Worm (Caenorhabditis elegans) whole organism, L4 larva: ENCODE results near the gene Y108G3AL.2.

Experiments
- D1046.2 ChIP-seq: fragments of 200-800 bp; sonication (Bioruptor generic); IDR thresholded peaks from 2 replicates; pipeline ENCODE4 v1.3.6; 2022; ENCODE audit warnings: missing genetic modification characterization, missing compliant biosample characterization
- F10B5.3 ChIP-seq: sonication (generic microtip); optimal IDR thresholded peaks from 2 replicates; lab custom pipeline; 2016; ENCODE audit warnings: mild to moderate bottlenecking, missing genetic modification characterization, missing compliant biosample characterization
- Y5F2A.4 ChIP-seq: fragments of 200-800 bp; sonication (Bioruptor generic); optimal IDR thresholded peaks from 2 replicates; lab custom pipeline; 2018; ENCODE audit warnings: mild to moderate bottlenecking, missing genetic modification characterization, missing compliant biosample characterization
- ZK546.5 ChIP-seq, 2 experiments: sonication (generic microtip); optimal IDR thresholded peaks; 2 replicates each; lab custom pipeline; 2017; ENCODE audit warnings: missing biosample characterization in 2 of 2, missing genetic modification characterization in 2 of 2
- arid-1 ChIP-seq: fragments of 200-800 bp; sonication (Bioruptor generic); conservative IDR thresholded peaks from 2 replicates; pipeline ENCODE4 v1.3.6; 2022; ENCODE audit warnings: missing genetic modification reagents, missing genetic modification characterization, missing compliant biosample characterization
- ceh-20 ChIP-seq: fragments of 200-800 bp; sonication (Bioruptor generic); IDR thresholded peaks from 2 replicates; pipeline ENCODE4 v1.3.6; 2022; ENCODE audit warnings: missing genetic modification reagents, missing genetic modification characterization, missing compliant biosample characterization
- ceh-62 ChIP-seq: sonication (generic microtip); optimal IDR thresholded peaks from 2 replicates; lab custom pipeline; 2017; ENCODE audit warnings: missing biosample characterization, missing genetic modification characterization
- daf-16 ChIP-seq, 3 experiments: sonication (generic microtip); optimal IDR thresholded peaks; 2 replicates each; lab custom pipeline; 2016 to 2017; ENCODE audit warnings: missing genetic modification characterization in 3 of 3, missing genetic modification reagents in 3 of 3, mild to moderate bottlenecking in 2 of 3, missing compliant biosample characterization in 2 of 3, missing biosample characterization in 1 of 3, moderate library complexity in 1 of 3
- daf-19 ChIP-seq: fragments of 200-800 bp; sonication (Bioruptor generic); conservative IDR thresholded peaks from 2 replicates; pipeline ENCODE4 v1.3.6; 2022; ENCODE audit warnings: missing genetic modification characterization, missing compliant biosample characterization
- daf-8 ChIP-seq: fragments of 200-800 bp; sonication (Bioruptor generic); IDR thresholded peaks from 2 replicates; pipeline ENCODE4 v1.3.6; 2022; ENCODE audit warnings: missing genetic modification characterization, missing compliant biosample characterization
- dmd-6 ChIP-seq: fragments of 200-800 bp; sonication (Bioruptor generic); IDR thresholded peaks from 2 replicates; pipeline ENCODE4 v1.3.6; 2022; ENCODE audit warnings: missing genetic modification reagents, missing genetic modification characterization, missing compliant biosample characterization
- dpl-1 ChIP-seq: fragments of 150-350 bp; optimal IDR thresholded peaks from 2 replicates; lab custom pipeline; 2014; ENCODE audit warnings: missing biosample characterization, missing genetic modification reagents, missing genetic modification characterization
- dve-1 ChIP-seq: sonication (generic microtip); optimal IDR thresholded peaks from 2 replicates; lab custom pipeline; 2017; ENCODE audit warnings: antibody characterized with exemption, mild to moderate bottlenecking, missing genetic modification characterization, missing compliant biosample characterization; ENCODE audit not compliant: insufficient read depth
- hif-1 ChIP-seq, 2 experiments: sonication (generic microtip); optimal IDR thresholded peaks; 2 replicates each; lab custom pipeline; 2016 to 2017; ENCODE audit warnings: missing compliant biosample characterization in 2 of 2, missing genetic modification characterization in 2 of 2, missing genetic modification reagents in 2 of 2, missing genotype in 2 of 2, mild to moderate bottlenecking in 1 of 2
- hlh-11 ChIP-seq: fragments of 200-800 bp; sonication (Bioruptor generic); optimal IDR thresholded peaks from 2 replicates; lab custom pipeline; 2018; ENCODE audit warnings: mild to moderate bottlenecking, missing genetic modification characterization, missing compliant biosample characterization
- hlh-30 ChIP-seq: sonication (generic microtip); optimal IDR thresholded peaks from 2 replicates; lab custom pipeline; 2017; ENCODE audit warnings: antibody characterized with exemption, mild to moderate bottlenecking, missing genetic modification characterization, missing compliant biosample characterization; ENCODE audit not compliant: insufficient read depth
- lim-7 ChIP-seq: fragments of 200-800 bp; sonication (Bioruptor generic); IDR thresholded peaks from 2 replicates; pipeline ENCODE4 v1.3.6; 2022; ENCODE audit warnings: missing genetic modification characterization, missing compliant biosample characterization
- lin-38 ChIP-seq: fragments of 200-800 bp; sonication (Bioruptor generic); IDR thresholded peaks from 2 replicates; pipeline ENCODE4 v1.3.6; 2022; ENCODE audit warnings: missing genetic modification reagents, missing genetic modification characterization, missing compliant biosample characterization
- lsy-2 ChIP-seq, 2 experiments: fragments of 150-350 bp in 1 of 2; sonication (generic microtip) in 1 of 2; optimal IDR thresholded peaks; 2 replicates each; lab custom pipeline; 2014 to 2017; ENCODE audit warnings: missing biosample characterization in 2 of 2, missing genetic modification characterization in 2 of 2
- madf-9 ChIP-seq: fragments of 200-800 bp; sonication (Bioruptor generic); conservative IDR thresholded peaks from 2 replicates; pipeline ENCODE4 v1.3.6; 2022; ENCODE audit warnings: missing genetic modification reagents, missing genetic modification characterization, missing compliant biosample characterization
- mep-1 ChIP-seq: fragments of 150-350 bp; sonication (generic microtip); optimal IDR thresholded peaks from 3 replicates; lab custom pipeline; 2014; ENCODE audit warnings: missing biosample characterization, missing genetic modification characterization
- mes-2 ChIP-seq: sonication (generic microtip); optimal IDR thresholded peaks from 2 replicates; lab custom pipeline; 2016; ENCODE audit warnings: missing genotype, mild to moderate bottlenecking, missing genetic modification characterization, missing compliant biosample characterization; ENCODE audit not compliant: poor library complexity, severe bottlenecking
- nhr-237 ChIP-seq: sonication (generic microtip); optimal IDR thresholded peaks from 2 replicates; lab custom pipeline; 2017; ENCODE audit warnings: missing biosample characterization, missing genetic modification characterization
- nhr-42 ChIP-seq: fragments of 200-800 bp; sonication (Bioruptor generic); IDR thresholded peaks from 2 replicates; pipeline ENCODE4 v1.3.6; 2022; ENCODE audit warnings: missing genetic modification characterization, missing compliant biosample characterization
- nhr-6 ChIP-seq: fragments of 150-350 bp; optimal IDR thresholded peaks from 2 replicates; lab custom pipeline; 2014; ENCODE audit warnings: missing biosample characterization, missing genetic modification characterization
- pha-4 ChIP-seq, 2 experiments: fragments of 150-350 bp in 1 of 2; fragments of 200-800 bp in 1 of 2; sonication (Bioruptor generic) in 1 of 2; IDR thresholded peaks in 1 of 2; optimal IDR thresholded peaks in 1 of 2; 2 replicates each; pipeline versions ENCODE4 v1.3.6 to Lab custom; 2014 to 2022; ENCODE audit warnings: missing genetic modification characterization in 2 of 2, missing genetic modification reagents in 2 of 2, missing biosample characterization in 1 of 2, missing compliant biosample characterization in 1 of 2
- php-3 ChIP-seq: fragments of 200-800 bp; sonication (Bioruptor generic); IDR thresholded peaks from 2 replicates; pipeline ENCODE4 v1.3.6; 2022; ENCODE audit warnings: missing genetic modification reagents, missing genetic modification characterization, missing compliant biosample characterization
- saeg-2 ChIP-seq: fragments of 200-800 bp; sonication (Bioruptor generic); IDR thresholded peaks from 2 replicates; pipeline ENCODE4 v1.3.6; 2022; ENCODE audit warnings: missing genetic modification reagents, missing genetic modification characterization, missing compliant biosample characterization
- set-16 ChIP-seq: fragments of 200-800 bp; sonication (Bioruptor generic); IDR thresholded peaks from 2 replicates; pipeline ENCODE4 v1.3.6; 2022; ENCODE audit warnings: missing genetic modification reagents, missing genetic modification characterization, missing compliant biosample characterization
- snpc-4 ChIP-seq: fragments of 150-350 bp; optimal IDR thresholded peaks from 2 replicates; lab custom pipeline; 2014; ENCODE audit warnings: missing biosample characterization, missing genetic modification characterization
- zfp-2 ChIP-seq: sonication (generic microtip); optimal IDR thresholded peaks from 2 replicates; lab custom pipeline; 2016; ENCODE audit warnings: mild to moderate bottlenecking, missing genetic modification characterization, missing compliant biosample characterization

The Y108G3AL.2 gene

ce11 chrV:126610-127009 is 40.2 kb upstream of the Y108G3AL.2 start, which contains the start of gene W03F9.1 (continued):
- TF ChIP-seq ZK546.5 (tag; optimal IDR thresholded peaks at IDR 0.05; lab: Kevin White, UChicago) (no peak), madf-9 (GFP tag; lab: Robert Waterston, UW) (no peak), hif-1 (tag; optimal IDR thresholded peaks at IDR 0.05; lab: Kevin White, UChicago) (peak in 1 of 2 experiments; percentile 18), arid-1 (0 out of 2 replicates have a peak, but pooled peaks have one; percentile 32), dve-1 (tag; lab: Kevin White, UChicago) (peak; percentile 68), nhr-6 (peak; percentile 11), php-3 (GFP tag; lab: Robert Waterston, UW) (no peak), nhr-237 (tag; lab: Kevin White, UChicago) (no peak), zfp-2 (tag; lab: Kevin White, UChicago) (no peak), lim-7 (GFP tag; lab: Robert Waterston, UW) (no peak), hlh-30 (tag; lab: Kevin White, UChicago) (peak; percentile 32), daf-19 (GFP tag; lab: Robert Waterston, UW) (no peak), dmd-6 (GFP tag; lab: Robert Waterston, UW) (peak; percentile 38), mep-1 (tag; lab: Kevin White, UChicago) (peak; percentile 77), pha-4 (GFP tag; IDR thresholded peaks at IDR 0.05; lab: Robert Waterston, UW) (0 out of 2 replicates have a peak, but pooled peaks have one; percentile 31), pha-4 (tag; optimal IDR thresholded peaks at IDR 0.05; lab: Kevin White, UChicago) (peak; percentile 60)

- peak; percentile 54 for TF ChIP-seq mes-2 (tag; lab: Kevin White, UChicago)
- TF ChIP-seq hlh-11 (tag; lab: Kevin White, UChicago), result no peak
- TF ChIP-seq lin-38 (GFP tag; lab: Robert Waterston, UW), result peak; percentile 35; the same call in 1 of the 2 replicates
- TF ChIP-seq dve-1 (tag; lab: Kevin White, UChicago), result peak; percentile 59
- TF ChIP-seq daf-8 (GFP tag; lab: Robert Waterston, UW), result no peak
- TF ChIP-seq dpl-1 (GFP tag; lab: Kevin White, UChicago), result peak; percentile 39
- TF ChIP-seq lsy-2 (tag; optimal IDR thresholded peaks at IDR 0.05; lab: Kevin White, UChicago), result peak in 1 of 2 experiments; percentile 59
- TF ChIP-seq mep-1 (tag; lab: Kevin White, UChicago), result peak; percentile 15
These were observed 38.9 kb upstream of the Y108G3AL.2 start, which contains the start of the genes W03F9.2 and sftb-2 for ce11 chrV:127882-128281. W03F9.2 (minus strand) TSS chrV:128034. sftb-2 (plus strand) TSS chrV:128237.

ce11 chrV:130186-130585 is 36.6 kb upstream of the Y108G3AL.2 start:
- TF ChIP-seq nhr-42 (GFP tag; lab: Robert Waterston, UW), result 0 out of 2 replicates have a peak, but pooled peaks have one; percentile 26
- peak; percentile 65 for TF ChIP-seq set-16 (GFP tag; lab: Robert Waterston, UW)
- no peak for TF ChIP-seq saeg-2
- TF ChIP-seq arid-1, result no peak
- no peak for TF ChIP-seq ceh-62 (tag; lab: Kevin White, UChicago)
- TF ChIP-seq daf-16 (GFP tag; optimal IDR thresholded peaks at IDR 0.05; lab: Kevin White, UChicago), result no peak
- no peak for TF ChIP-seq daf-16 (tag; optimal IDR thresholded peaks at IDR 0.05; lab: Kevin White, UChicago)
- TF ChIP-seq D1046.2, result no peak
- no peak for TF ChIP-seq F10B5.3 (tag; lab: Kevin White, UChicago)
- TF ChIP-seq ceh-20 (GFP tag; lab: Robert Waterston, UW), result no peak
- TF ChIP-seq php-3 (GFP tag; lab: Robert Waterston, UW), result no peak
- TF ChIP-seq snpc-4 (tag; lab: Kevin White, UChicago), result no peak

- TF ChIP-seq Y5F2A.4 (GFP tag; lab: Kevin White, UChicago), result no peak
- TF ChIP-seq set-16 (GFP tag; lab: Robert Waterston, UW), result peak; percentile 49; the same call in 1 of the 2 replicates
These were observed 29.1 kb upstream of the Y108G3AL.2 start for ce11 chrV:137667-138066.
